Fruit fly (Drosophila melanogaster) whole organism, embryonic: ENCODE results near the gene TrpRS.

ENCODE experiments used
- Abd-B ChIP-seq: fragments of 200-800 bp; sonication (Bioruptor generic); optimal IDR thresholded peaks from 2 replicates; lab custom pipeline; 2018; ENCODE audit warnings: missing biosample characterization, mild to moderate bottlenecking, missing genetic modification characterization, moderate library complexity
- Aef1 ChIP-seq: fragments of 200-800 bp; sonication (Bioruptor generic); IDR thresholded peaks from 3 replicates; pipeline ENCODE4 v1.3.6; 2022; ENCODE audit warnings: missing biosample characterization, missing genetic modification characterization
- C15 ChIP-seq: fragments of 200-800 bp; sonication (Bioruptor generic); IDR thresholded peaks from 3 replicates; pipeline ENCODE4 v1.3.6; 2022; ENCODE audit warnings: missing biosample characterization, missing genetic modification characterization
- CG1024 ChIP-seq: fragments of 200-800 bp; sonication (Bioruptor generic); IDR thresholded peaks from 2 replicates; pipeline ENCODE4 v1.3.6; 2022; ENCODE audit warnings: missing biosample characterization, missing genetic modification characterization
- CG10366 ChIP-seq: fragments of 200-800 bp; sonication (Bioruptor generic); IDR thresholded peaks from 2 replicates; pipeline ENCODE4 v1.3.6; 2022; ENCODE audit warnings: missing biosample characterization, missing genetic modification characterization
- CG10543 ChIP-seq: fragments of 200-800 bp; sonication (Bioruptor generic); optimal IDR thresholded peaks from 3 replicates; lab custom pipeline; 2017; ENCODE audit warnings: missing biosample characterization, mild to moderate bottlenecking, missing genetic modification characterization, moderate library complexity
- CG10959 ChIP-seq: fragments of 200-800 bp; sonication (Bioruptor generic); IDR thresholded peaks from 2 replicates; pipeline ENCODE4 v1.3.6; 2022; ENCODE audit warnings: missing biosample characterization, missing genetic modification characterization
- CG12299 ChIP-seq: fragments of 200-800 bp; sonication (Bioruptor generic); optimal IDR thresholded peaks from 2 replicates; lab custom pipeline; 2018; ENCODE audit warnings: missing biosample characterization, mild to moderate bottlenecking, missing genetic modification characterization
- CG12659 ChIP-seq: fragments of 200-800 bp; sonication (Bioruptor generic); optimal IDR thresholded peaks from 3 replicates; lab custom pipeline; 2017; ENCODE audit warnings: mild to moderate bottlenecking, missing biosample characterization, missing genetic modification reagents, missing genetic modification characterization
- CG12942 ChIP-seq: fragments of 200-800 bp; sonication (Bioruptor generic); optimal IDR thresholded peaks from 3 replicates; lab custom pipeline; 2016; ENCODE audit warnings: missing biosample characterization, missing genetic modification characterization
- CG13894 ChIP-seq: fragments of 200-800 bp; sonication (Bioruptor generic); optimal IDR thresholded peaks from 3 replicates; lab custom pipeline; 2018; ENCODE audit warnings: missing biosample characterization, mild to moderate bottlenecking, missing genetic modification characterization, moderate library complexity
- CG14667 ChIP-seq: fragments of 200-800 bp; sonication (Bioruptor generic); IDR thresholded peaks from 2 replicates; pipeline ENCODE4 v1.3.6; 2022; ENCODE audit warnings: missing biosample characterization, missing genetic modification characterization
- CG1529 ChIP-seq: fragments of 200-800 bp; sonication (Bioruptor generic); optimal IDR thresholded peaks from 3 replicates; lab custom pipeline; 2018; ENCODE audit warnings: missing biosample characterization, missing genetic modification characterization
- CG1602 ChIP-seq: fragments of 200-800 bp; sonication (Bioruptor generic); optimal IDR thresholded peaks from 3 replicates; lab custom pipeline; 2016; ENCODE audit warnings: missing biosample characterization, missing genetic modification characterization
- CG17612 ChIP-seq: fragments of 200-800 bp; sonication (Bioruptor generic); IDR thresholded peaks from 2 replicates; pipeline ENCODE4 v1.3.6; 2022; ENCODE audit warnings: missing biosample characterization, missing genetic modification characterization
- CG18476 ChIP-seq: fragments of 200-800 bp; sonication (Bioruptor generic); optimal IDR thresholded peaks from 2 replicates; lab custom pipeline; 2016; ENCODE audit warnings: missing biosample characterization, mild to moderate bottlenecking, missing genetic modification characterization
- CG18619 ChIP-seq: fragments of 200-800 bp; sonication (Bioruptor generic); optimal IDR thresholded peaks from 3 replicates; lab custom pipeline; 2017; ENCODE audit warnings: missing biosample characterization, mild to moderate bottlenecking, missing genetic modification characterization
- CG2712 ChIP-seq: fragments of 200-800 bp; optimal IDR thresholded peaks from 3 replicates; lab custom pipeline; 2019; ENCODE audit warnings: missing biosample characterization, mild to moderate bottlenecking, missing genetic modification characterization, moderate library complexity
- CG31388 ChIP-seq: fragments of 200-800 bp; sonication (Bioruptor generic); optimal IDR thresholded peaks from 2 replicates; lab custom pipeline; 2016; ENCODE audit warnings: missing biosample characterization, missing genetic modification characterization
- CG32532 ChIP-seq: fragments of 200-800 bp; sonication (Bioruptor generic); IDR thresholded peaks from 2 replicates; pipeline ENCODE4 v1.3.6; 2022; ENCODE audit warnings: missing biosample characterization, missing genetic modification characterization
- CG32767 ChIP-seq: fragments of 200-800 bp; sonication (Bioruptor generic); IDR thresholded peaks from 2 replicates; pipeline ENCODE4 v1.3.6; 2022; ENCODE audit warnings: missing biosample characterization, missing genetic modification characterization
- CG34224 ChIP-seq: fragments of 200-800 bp; sonication (Bioruptor generic); IDR thresholded peaks from 3 replicates; pipeline ENCODE4 v1.3.6; 2022; ENCODE audit warnings: missing biosample characterization, missing genetic modification characterization; ENCODE audit not compliant: partially characterized antibody
- CG4328 ChIP-seq: fragments of 200-800 bp; sonication (Bioruptor generic); optimal IDR thresholded peaks from 3 replicates; lab custom pipeline; 2017; ENCODE audit warnings: missing biosample characterization, missing genetic modification reagents, missing genetic modification characterization
- CG8359 ChIP-seq: fragments of 200-800 bp; sonication (Bioruptor generic); optimal IDR thresholded peaks from 2 replicates; lab custom pipeline; 2017; ENCODE audit warnings: missing biosample characterization, mild to moderate bottlenecking, missing genetic modification characterization, borderline replicate concordance
- CG8765 ChIP-seq: fragments of 200-800 bp; sonication (Bioruptor generic); IDR thresholded peaks from 2 replicates; pipeline ENCODE4 v1.3.6; 2022; ENCODE audit warnings: missing biosample characterization, missing genetic modification characterization
- CG9215 ChIP-seq: fragments of 200-800 bp; sonication (Bioruptor generic); IDR thresholded peaks from 2 replicates; pipeline ENCODE4 v1.3.6; 2022; ENCODE audit warnings: missing biosample characterization, missing genetic modification characterization
- CG9932 ChIP-seq: fragments of 200-800 bp; sonication (Bioruptor generic); IDR thresholded peaks from 2 replicates; pipeline ENCODE4 v1.3.6; 2022; ENCODE audit warnings: missing biosample characterization, missing genetic modification characterization
- D ChIP-seq, 2 experiments: fragments of 200-800 bp in 1 of 2; fragments of >200 bp in 1 of 2; sonication (Bioruptor generic) in 1 of 2; optimal IDR thresholded peaks; 2 replicates in 1 of 2; 3 replicates in 1 of 2; lab custom pipeline; 2017; ENCODE audit warnings: mild to moderate bottlenecking in 1 of 2, missing biosample characterization in 1 of 2, missing genetic modification characterization in 1 of 2, missing genetic modification reagents in 1 of 2
- Dip2 ChIP-seq: fragments of 200-800 bp; sonication (Bioruptor generic); IDR thresholded peaks from 2 replicates; pipeline ENCODE4 v1.3.6; 2022; ENCODE audit warnings: missing biosample characterization, missing genetic modification characterization
- H15 ChIP-seq: fragments of 200-800 bp; sonication (Bioruptor generic); IDR thresholded peaks from 3 replicates; pipeline ENCODE4 v1.3.6; 2022; ENCODE audit warnings: missing biosample characterization, missing genetic modification characterization
- HmgD ChIP-seq: fragments of 200-800 bp; sonication (Bioruptor generic); optimal IDR thresholded peaks from 3 replicates; lab custom pipeline; 2016; ENCODE audit warnings: missing biosample characterization, missing genetic modification characterization
- Kr ChIP-seq: fragments of 200-800 bp; sonication (Bioruptor generic); optimal IDR thresholded peaks from 2 replicates; lab custom pipeline; 2017; ENCODE audit warnings: missing biosample characterization, mild to moderate bottlenecking, missing genetic modification characterization
- Lim3 ChIP-seq: fragments of 200-800 bp; sonication (Bioruptor generic); IDR thresholded peaks from 2 replicates; pipeline ENCODE4 v1.3.6; 2022; ENCODE audit warnings: missing biosample characterization, missing genetic modification characterization
- Neu2 ChIP-seq: fragments of 200-800 bp; sonication (Bioruptor generic); optimal IDR thresholded peaks from 3 replicates; lab custom pipeline; 2016; ENCODE audit warnings: missing biosample characterization, missing genetic modification characterization, borderline replicate concordance
- Ravus ChIP-seq: fragments of 200-800 bp; sonication (Bioruptor generic); IDR thresholded peaks from 2 replicates; pipeline ENCODE4 v1.3.6; 2022; ENCODE audit warnings: missing biosample characterization, missing genetic modification characterization
- Side ChIP-seq: fragments of 200-800 bp; sonication (Bioruptor generic); optimal IDR thresholded peaks from 2 replicates; lab custom pipeline; 2016; ENCODE audit warnings: missing biosample characterization, missing genetic modification characterization
- ac ChIP-seq: fragments of 200-800 bp; sonication (Bioruptor generic); optimal IDR thresholded peaks from 3 replicates; lab custom pipeline; 2017; ENCODE audit warnings: missing biosample characterization, mild to moderate bottlenecking, missing genetic modification characterization
- bowl ChIP-seq: fragments of 200-800 bp; sonication (Bioruptor generic); IDR thresholded peaks from 2 replicates; pipeline ENCODE4 v1.3.6; 2022; ENCODE audit warnings: missing biosample characterization, missing genetic modification characterization
- fd102C ChIP-seq: fragments of 200-800 bp; sonication (Bioruptor generic); optimal IDR thresholded peaks from 2 replicates; lab custom pipeline; 2018; ENCODE audit warnings: missing biosample characterization, mild to moderate bottlenecking, missing genetic modification characterization, moderate library complexity
- fd3F ChIP-seq: fragments of 200-800 bp; sonication (Bioruptor generic); optimal IDR thresholded peaks from 2 replicates; lab custom pipeline; 2018; ENCODE audit warnings: missing biosample characterization, mild to moderate bottlenecking, missing genetic modification characterization, moderate library complexity
- hbn ChIP-seq: fragments of 200-800 bp; sonication (Bioruptor generic); IDR thresholded peaks from 2 replicates; pipeline ENCODE4 v1.3.6; 2022; ENCODE audit warnings: missing biosample characterization, missing genetic modification characterization; ENCODE audit not compliant: partially characterized antibody
- ken ChIP-seq: fragments of 200-800 bp; sonication (Bioruptor generic); IDR thresholded peaks from 3 replicates; pipeline ENCODE4 v1.3.6; 2022; ENCODE audit warnings: missing biosample characterization, missing genetic modification characterization
- nerfin-2 ChIP-seq: fragments of 200-800 bp; sonication (Bioruptor generic); IDR thresholded peaks from 2 replicates; pipeline ENCODE4 v1.3.6; 2022; ENCODE audit warnings: missing biosample characterization, missing genetic modification characterization; ENCODE audit not compliant: partially characterized antibody
- pan ChIP-seq, 4 experiments: fragments of >200 bp in 3 of 4; fragments of 200-800 bp in 1 of 4; sonication (Bioruptor generic) in 1 of 4; optimal IDR thresholded peaks in 3 of 4; IDR thresholded peaks in 1 of 4; 2 replicates each; pipeline versions ENCODE4 v1.3.6 to Lab custom; 2017 to 2022; ENCODE audit warnings: missing biosample characterization in 2 of 4, missing genetic modification characterization in 2 of 4, mixed read lengths in 1 of 4
- sim ChIP-seq: fragments of 200-800 bp; sonication (Bioruptor generic); IDR thresholded peaks from 2 replicates; pipeline ENCODE4 v1.3.6; 2022; ENCODE audit warnings: missing biosample characterization, missing genetic modification characterization
- slbo ChIP-seq: fragments of 200-800 bp; sonication (Bioruptor generic); IDR thresholded peaks from 2 replicates; pipeline ENCODE4 v1.3.6; 2022; ENCODE audit warnings: missing biosample characterization, missing genetic modification characterization
- slp2 ChIP-seq: fragments of 200-800 bp; sonication (Bioruptor generic); optimal IDR thresholded peaks from 2 replicates; lab custom pipeline; 2016; ENCODE audit warnings: missing biosample characterization, missing genetic modification characterization
- tgo ChIP-seq: fragments of 200-800 bp; sonication (Bioruptor generic); IDR thresholded peaks from 3 replicates; pipeline ENCODE4 v1.3.6; 2022; ENCODE audit warnings: missing biosample characterization, missing genetic modification characterization
- zen2 ChIP-seq: fragments of 200-800 bp; sonication (Bioruptor generic); IDR thresholded peaks from 3 replicates; pipeline ENCODE4 v1.3.6; 2022; ENCODE audit warnings: missing biosample characterization, missing genetic modification characterization; ENCODE audit not compliant: partially characterized antibody
- zf30C ChIP-seq: fragments of 200-800 bp; sonication (Bioruptor generic); optimal IDR thresholded peaks from 3 replicates; lab custom pipeline; 2018; ENCODE audit warnings: missing biosample characterization, mild to moderate bottlenecking, missing genetic modification characterization

The TrpRS gene

dm6 chr3R:9224807-9225206, 41.9 kb downstream of the TrpRS start (continued):
- TF ChIP-seq pan (optimal IDR thresholded peaks at IDR 0.05; lab: Kevin White, UChicago) (no peak), pan (GFP tag; optimal IDR thresholded peaks at IDR 0.05 in 1 of 2, IDR thresholded peaks at IDR 0.05 in 1 of 2) (peak in 1 of 2 experiments; percentile 75), CG34224 (GFP tag; lab: Robert Waterston, UW) (no peak), D (optimal IDR thresholded peaks at IDR 0.05; lab: Kevin White, UChicago) (no peak), D (GFP tag; optimal IDR thresholded peaks at IDR 0.05; lab: Kevin White, UChicago) (peak; percentile 63), CG18619 (GFP tag; lab: Kevin White, UChicago) (peak; percentile 43), sim (GFP tag; lab: Robert Waterston, UW) (peak; percentile 74), CG32532 (GFP tag; lab: Robert Waterston, UW) (peak; percentile 69), Neu2 (no peak), ac (GFP tag; lab: Kevin White, UChicago) (no peak), CG1529 (no peak), CG31388 (GFP tag; lab: Kevin White, UChicago) (no peak), CG32767 (GFP tag; lab: Robert Waterston, UW) (peak; percentile 80), Kr (GFP tag; lab: Kevin White, UChicago) (no peak), CG1602 (peak; percentile 70), Side (GFP tag; lab: Kevin White, UChicago) (peak; percentile 45), Dip2 (GFP tag; lab: Robert Waterston, UW) (no peak), CG13894 (tag; lab: Kevin White, UChicago) (no peak), CG8359 (GFP tag; lab: Kevin White, UChicago) (peak; percentile 11), CG17612 (no peak), Abd-B (GFP tag; lab: Kevin White, UChicago) (peak; percentile 62), CG12299 (tag; lab: Kevin White, UChicago) (no peak), fd102C (no peak), H15 (peak; percentile 78; the same call in 1 of the 3 replicates), CG18476 (GFP tag; lab: Kevin White, UChicago) (peak; percentile 62), slp2 (GFP tag; lab: Kevin White, UChicago) (peak; percentile 57), CG12659 (GFP tag; lab: Kevin White, UChicago) (peak; percentile 44), hbn (GFP tag; lab: Robert Waterston, UW) (no peak), CG10959 (GFP tag; lab: Robert Waterston, UW) (no peak), bowl (GFP tag; lab: Robert Waterston, UW) (no peak), zf30C (GFP tag; lab: Kevin White, UChicago) (peak; percentile 53), C15 (GFP tag; lab: Robert Waterston, UW) (no peak), CG12942 (GFP tag; lab: Kevin White, UChicago) (peak; percentile 57), nerfin-2 (no peak), CG9215 (GFP tag; lab: Robert Waterston, UW) (no peak), CG14667 (peak; percentile 61; the same call in 1 of the 2 replicates), zen2 (GFP tag; lab: Robert Waterston, UW) (no peak), ken (GFP tag; lab: Robert Waterston, UW) (no peak), CG9932 (GFP tag; lab: Robert Waterston, UW) (peak; percentile 41), CG1024 (0 out of 2 replicates have a peak, but pooled peaks have one; percentile 45), CG10543 (GFP tag; lab: Kevin White, UChicago) (no peak), CG8765 (GFP tag; lab: Robert Waterston, UW) (0 out of 2 replicates have a peak, but pooled peaks have one; percentile 9), Ravus (GFP tag; lab: Robert Waterston, UW) (peak; percentile 27), HmgD (GFP tag; lab: Kevin White, UChicago) (no peak), Lim3 (GFP tag; lab: Robert Waterston, UW) (no peak), fd3F (GFP tag; lab: Kevin White, UChicago) (peak; percentile 39), CG10366 (GFP tag; lab: Robert Waterston, UW) (peak; percentile 72), CG2712 (tag; lab: Kevin White, UChicago) (peak; percentile 86), tgo (GFP tag; lab: Robert Waterston, UW) (peak; percentile 80), Aef1 (GFP tag; lab: Robert Waterston, UW) (peak; percentile 73), CG4328 (GFP tag; lab: Kevin White, UChicago) (no peak), slbo (GFP tag; lab: Robert Waterston, UW) (peak; percentile 77)
